Fruit fly (Drosophila melanogaster): ENCODE data around the gene CG43056.

DNA sequence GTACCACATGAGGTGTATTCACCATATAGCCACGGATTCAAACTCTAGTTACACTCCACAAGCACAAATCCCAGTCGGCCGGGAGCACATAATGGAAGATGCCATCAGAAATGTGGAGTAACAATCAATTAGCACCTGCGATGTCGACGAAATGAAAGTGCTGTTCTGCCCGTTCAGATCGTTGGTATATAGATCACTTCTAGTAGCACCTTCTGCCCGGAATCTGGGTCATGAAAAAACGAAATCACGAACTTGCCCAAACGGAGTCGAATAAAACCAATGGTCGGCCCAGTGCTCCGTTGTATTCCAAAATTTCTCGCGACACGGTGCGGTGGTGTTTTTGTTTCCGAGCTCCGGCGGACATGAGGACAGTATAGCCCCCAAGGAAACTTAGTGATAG lies 36.9 kb upstream of the CG43056 start, which contains the start of gene CG33003:
- TF ChIP-seq psq (optimal IDR thresholded peaks at IDR 0.05) (no peak), Myc (optimal IDR thresholded peaks at IDR 0.05) (no peak), ttk (optimal IDR thresholded peaks at IDR 0.05) (no peak), Sin3A (optimal IDR thresholded peaks at IDR 0.05) (no peak), h (optimal IDR thresholded peaks at IDR 0.05) (no peak), insv (optimal IDR thresholded peaks at IDR 0.05) (no peak)

Data from Kc167 (cell line).